Fruit fly (Drosophila melanogaster): Measurements from ENCODE around the gene rump.

The rump gene

DNA sequence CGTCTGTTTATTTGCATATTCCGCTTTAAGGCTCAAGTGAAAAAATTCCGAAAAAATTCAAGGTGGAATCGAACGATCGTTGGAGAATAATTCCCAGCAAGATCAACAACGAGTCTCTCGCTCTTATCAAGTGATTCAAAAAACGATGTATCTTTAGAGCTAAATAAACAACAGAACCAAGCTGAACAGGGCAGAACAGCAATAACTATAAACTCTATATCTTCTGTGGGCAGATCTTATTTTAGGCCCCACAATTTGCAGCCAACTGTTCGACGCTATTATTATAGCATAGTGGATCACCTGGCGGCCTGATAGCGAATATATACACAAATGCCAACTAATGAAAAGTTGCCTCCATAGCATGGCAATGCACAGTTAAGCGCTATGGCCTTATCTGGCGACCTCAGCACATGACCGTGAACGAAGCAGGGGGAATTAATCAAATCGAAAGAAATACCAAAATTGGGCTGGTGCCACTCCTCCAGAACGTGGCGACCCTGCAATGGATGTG lies 19.3 kb upstream of the rump start (continued):
- TF ChIP-seq crol (GFP tag; IDR thresholded peaks at IDR 0.05) (no peak), Hr78 (GFP tag; optimal IDR thresholded peaks at IDR 0.05) (peak in 1 of 2 experiments; percentile 67), CG4360 (GFP tag; IDR thresholded peaks at IDR 0.05) (no peak), pho (GFP tag; optimal IDR thresholded peaks at IDR 0.05) (peak; percentile 15), CG17829 (tag; optimal IDR thresholded peaks at IDR 0.05) (no peak), chinmo (GFP tag; IDR thresholded peaks at IDR 0.05; ENCODE audit: partially characterized antibody) (peak; percentile 82; the same call in 2 of the 4 replicates), tna (GFP tag; IDR thresholded peaks at IDR 0.05; ENCODE audit: partially characterized antibody) (0 out of 2 replicates have a peak, but pooled peaks have one; percentile 15), exex (tag; optimal IDR thresholded peaks at IDR 0.05) (peak; percentile 72), CG2678 (tag; optimal IDR thresholded peaks at IDR 0.05) (peak; percentile 25), CG2199 (GFP tag; IDR thresholded peaks at IDR 0.05) (peak; percentile 81; the same call in 2 of the 3 replicates), so (GFP tag; IDR thresholded peaks at IDR 0.05) (no peak), CG17385 (GFP tag; optimal IDR thresholded peaks at IDR 0.05) (no peak), cwo (GFP tag; optimal IDR thresholded peaks at IDR 0.05) (peak; percentile 73), CTCF (GFP tag; optimal IDR thresholded peaks at IDR 0.05) (no peak), HLHmδ (GFP tag; optimal IDR thresholded peaks at IDR 0.05) (no peak), cas (GFP tag; IDR thresholded peaks at IDR 0.05) (no peak), CG34376 (GFP tag; optimal IDR thresholded peaks at IDR 0.05) (peak; percentile 37), grn (GFP tag; optimal IDR thresholded peaks at IDR 0.05) (peak; percentile 41), slou (GFP tag; optimal IDR thresholded peaks at IDR 0.05) (no peak), slbo (GFP tag; IDR thresholded peaks at IDR 0.05) (0 out of 2 replicates have a peak, but pooled peaks have one; percentile 8), nmo (GFP tag; optimal IDR thresholded peaks at IDR 0.05) (no peak), sens (GFP tag) (peak; percentile 15), HLH3B (GFP tag; IDR thresholded peaks at IDR 0.05) (no peak), CG12219 (GFP tag; optimal IDR thresholded peaks at IDR 0.05) (no peak), usp (GFP tag; optimal IDR thresholded peaks at IDR 0.05) (no peak), CG2875 (GFP tag; optimal IDR thresholded peaks at IDR 0.05) (no peak), pan (optimal IDR thresholded peaks at IDR 0.05) (no peak), pan (GFP tag; optimal IDR thresholded peaks at IDR 0.05 in 1 of 2, IDR thresholded peaks at IDR 0.05 in 1 of 2) (no peak), tx (GFP tag; optimal IDR thresholded peaks at IDR 0.05) (no peak), CG9932 (GFP tag; IDR thresholded peaks at IDR 0.05) (no peak), Rfx (GFP tag; IDR thresholded peaks at IDR 0.05) (0 out of 2 replicates have a peak, but pooled peaks have one; percentile 4), CG13296 (GFP tag; optimal IDR thresholded peaks at IDR 0.05) (no peak), CG18599 (GFP tag; optimal IDR thresholded peaks at IDR 0.05) (peak; percentile 57), Fer1 (GFP tag; optimal IDR thresholded peaks at IDR 0.05) (peak; percentile 19), Dref (GFP tag; IDR thresholded peaks at IDR 0.05) (no peak), Hmr (GFP tag; optimal IDR thresholded peaks at IDR 0.05) (peak; percentile 39), CG15514 (GFP tag; optimal IDR thresholded peaks at IDR 0.05) (peak; percentile 41), Pdp1 (GFP tag; optimal IDR thresholded peaks at IDR 0.05) (peak in 1 of 2 experiments; percentile 51), caup (GFP tag; optimal IDR thresholded peaks at IDR 0.05; ENCODE audit: severe bottlenecking) (peak; percentile 15), ftz-f1 (GFP tag; optimal IDR thresholded peaks at IDR 0.05) (peak; percentile 93), Med (GFP tag) (peak; percentile 53)
